Fruit fly (Drosophila melanogaster) whole organism, embryonic: ENCODE data around the gene CG2533.

Source experiments
- ATbp ChIP-seq: fragments of 200-800 bp; sonication (Bioruptor generic); optimal IDR thresholded peaks from 2 replicates; lab custom pipeline; 2017; ENCODE audit warnings: missing biosample characterization, mild to moderate bottlenecking, missing genetic modification characterization, missing genetic modification reagents
- CG10543 ChIP-seq: fragments of 200-800 bp; sonication (Bioruptor generic); optimal IDR thresholded peaks from 3 replicates; lab custom pipeline; 2017; ENCODE audit warnings: missing biosample characterization, mild to moderate bottlenecking, missing genetic modification characterization, moderate library complexity
- CG12219 ChIP-seq: fragments of 200-800 bp; sonication (Bioruptor generic); optimal IDR thresholded peaks from 3 replicates; lab custom pipeline; 2018; ENCODE audit warnings: missing biosample characterization, mild to moderate bottlenecking, missing genetic modification characterization
- CG15011 ChIP-seq: fragments of 200-800 bp; sonication (Bioruptor generic); optimal IDR thresholded peaks from 3 replicates; lab custom pipeline; 2018; ENCODE audit warnings: missing biosample characterization, mild to moderate bottlenecking, missing genetic modification characterization
- CG15269 ChIP-seq: fragments of 200-800 bp; sonication (Bioruptor generic); optimal IDR thresholded peaks from 2 replicates; lab custom pipeline; 2018; ENCODE audit warnings: missing biosample characterization, mild to moderate bottlenecking, missing genetic modification characterization, moderate library complexity
- CG15601 ChIP-seq: fragments of 200-800 bp; sonication (Bioruptor generic); optimal IDR thresholded peaks from 3 replicates; lab custom pipeline; 2019; ENCODE audit warnings: missing biosample characterization, mild to moderate bottlenecking, missing genetic modification characterization, moderate library complexity
- CG17361 ChIP-seq: fragments of 200-800 bp; sonication (Bioruptor generic); IDR thresholded peaks from 3 replicates; pipeline ENCODE4 v1.3.6; 2022; ENCODE audit warnings: missing biosample characterization, missing genetic modification characterization
- CG2889 ChIP-seq: fragments of 200-800 bp; sonication (Bioruptor generic); IDR thresholded peaks from 3 replicates; pipeline ENCODE4 v1.3.6; 2022; ENCODE audit warnings: missing biosample characterization, missing genetic modification characterization
- CG30020 ChIP-seq: fragments of 200-800 bp; optimal IDR thresholded peaks from 2 replicates; lab custom pipeline; 2019; ENCODE audit warnings: missing biosample characterization, mild to moderate bottlenecking, missing genetic modification characterization, moderate library complexity
- CG30403 ChIP-seq: fragments of 200-800 bp; sonication (Bioruptor generic); optimal IDR thresholded peaks from 3 replicates; lab custom pipeline; 2016; ENCODE audit warnings: missing biosample characterization, missing genetic modification characterization
- CG31224 ChIP-seq: fragments of 200-800 bp; sonication (Bioruptor generic); IDR thresholded peaks from 2 replicates; pipeline ENCODE4 v1.3.6; 2022; ENCODE audit warnings: missing biosample characterization, missing genetic modification characterization
- CG3163 ChIP-seq: fragments of 200-800 bp; sonication (Bioruptor generic); optimal IDR thresholded peaks from 3 replicates; lab custom pipeline; 2016; ENCODE audit warnings: missing biosample characterization, missing genetic modification characterization
- CG3995 ChIP-seq: fragments of 200-800 bp; sonication (Bioruptor generic); optimal IDR thresholded peaks from 3 replicates; lab custom pipeline; 2016; ENCODE audit warnings: missing biosample characterization, missing genetic modification characterization
- CG4730 ChIP-seq: fragments of 200-800 bp; sonication (Bioruptor generic); IDR thresholded peaks from 2 replicates; pipeline ENCODE4 v1.3.6; 2022; ENCODE audit warnings: missing biosample characterization, missing genetic modification characterization
- CG6175 ChIP-seq: fragments of 200-800 bp; sonication (Bioruptor generic); IDR thresholded peaks from 3 replicates; pipeline ENCODE4 v1.3.6; 2022; ENCODE audit warnings: missing biosample characterization, missing genetic modification characterization
- CG6683 ChIP-seq: fragments of 200-800 bp; sonication (Bioruptor generic); optimal IDR thresholded peaks from 2 replicates; lab custom pipeline; 2017; ENCODE audit warnings: missing biosample characterization, mild to moderate bottlenecking, missing genetic modification characterization, missing genetic modification reagents
- CG7372 ChIP-seq: fragments of 200-800 bp; sonication (Bioruptor generic); IDR thresholded peaks from 2 replicates; pipeline ENCODE4 v1.3.6; 2022; ENCODE audit warnings: missing biosample characterization, missing genetic modification characterization
- CG8281 ChIP-seq: fragments of 200-800 bp; sonication (Bioruptor generic); optimal IDR thresholded peaks from 2 replicates; lab custom pipeline; 2018; ENCODE audit warnings: missing biosample characterization, mild to moderate bottlenecking, missing genetic modification characterization, moderate library complexity
- Doc2 ChIP-seq: fragments of 200-800 bp; sonication (Bioruptor generic); IDR thresholded peaks from 2 replicates; pipeline ENCODE4 v1.3.6; 2022; ENCODE audit warnings: missing biosample characterization, missing genetic modification characterization
- Ets65A ChIP-seq: fragments of 200-800 bp; sonication (Bioruptor generic); peaks from one replicate; lab custom pipeline; 2016; ENCODE audit warnings: missing biosample characterization, missing genetic modification characterization
- HLH3B ChIP-seq: fragments of 200-800 bp; sonication (Bioruptor generic); IDR thresholded peaks from 2 replicates; pipeline ENCODE4 v1.3.6; 2022; ENCODE audit warnings: missing biosample characterization, missing genetic modification characterization
- HLH4C ChIP-seq: fragments of 200-800 bp; sonication (Bioruptor generic); IDR thresholded peaks from 3 replicates; pipeline ENCODE4 v1.3.6; 2022; ENCODE audit warnings: missing biosample characterization, missing genetic modification characterization; ENCODE audit not compliant: partially characterized antibody
- HLH54F ChIP-seq: fragments of 200-800 bp; sonication (Bioruptor generic); optimal IDR thresholded peaks from 3 replicates; lab custom pipeline; 2016; ENCODE audit warnings: missing biosample characterization, missing genetic modification characterization
- Hmr ChIP-seq: fragments of 200-800 bp; sonication (Bioruptor generic); optimal IDR thresholded peaks from 3 replicates; lab custom pipeline; 2017; ENCODE audit warnings: mild to moderate bottlenecking, missing biosample characterization, missing genetic modification reagents, missing genetic modification characterization
- Myb ChIP-seq: fragments of 200-800 bp; sonication (Bioruptor generic); optimal IDR thresholded peaks from 2 replicates; lab custom pipeline; 2016; ENCODE audit warnings: missing biosample characterization, missing genetic modification characterization
- NC2α ChIP-seq: fragments of 200-800 bp; sonication (Bioruptor generic); optimal IDR thresholded peaks from 2 replicates; lab custom pipeline; 2016; ENCODE audit warnings: missing biosample characterization, missing genetic modification characterization
- NFAT ChIP-seq: fragments of 200-800 bp; sonication (Bioruptor generic); IDR thresholded peaks from 2 replicates; pipeline ENCODE4 v1.3.6; 2022; ENCODE audit warnings: missing biosample characterization, missing genetic modification characterization
- Sox100B ChIP-seq: fragments of 200-800 bp; sonication (Bioruptor generic); optimal IDR thresholded peaks from 3 replicates; lab custom pipeline; 2018; ENCODE audit warnings: missing biosample characterization, mild to moderate bottlenecking, missing genetic modification characterization
- Sry-δ ChIP-seq: fragments of 200-800 bp; sonication (Bioruptor generic); optimal IDR thresholded peaks from 2 replicates; lab custom pipeline; 2016; ENCODE audit warnings: missing biosample characterization, missing genetic modification characterization
- aop ChIP-seq: fragments of 200-800 bp; sonication (Bioruptor generic); IDR thresholded peaks from 2 replicates; pipeline ENCODE4 v1.3.6; 2022; ENCODE audit warnings: missing biosample characterization, missing genetic modification characterization
- bigmax ChIP-seq: fragments of 200-800 bp; sonication (Bioruptor generic); optimal IDR thresholded peaks from 2 replicates; lab custom pipeline; 2018; ENCODE audit warnings: missing biosample characterization, mild to moderate bottlenecking, missing genetic modification characterization
- cas ChIP-seq: fragments of 200-800 bp; sonication (Bioruptor generic); IDR thresholded peaks from 2 replicates; pipeline ENCODE4 v1.3.6; 2022; ENCODE audit warnings: missing biosample characterization, missing genetic modification characterization
- cg ChIP-seq: fragments of 200-800 bp; sonication (Bioruptor generic); optimal IDR thresholded peaks from 3 replicates; lab custom pipeline; 2019; ENCODE audit warnings: missing biosample characterization, mild to moderate bottlenecking, missing genetic modification characterization, moderate library complexity
- chm ChIP-seq: fragments of 200-800 bp; sonication (Bioruptor generic); IDR thresholded peaks from 2 replicates; pipeline ENCODE4 v1.3.6; 2022; ENCODE audit warnings: missing biosample characterization, missing genetic modification characterization
- ci ChIP-seq: fragments of 200-800 bp; sonication (Bioruptor generic); IDR thresholded peaks from 3 replicates; pipeline ENCODE4 v1.3.6; 2022; ENCODE audit warnings: missing biosample characterization, missing genetic modification characterization
- crol ChIP-seq: fragments of 200-800 bp; sonication (Bioruptor generic); IDR thresholded peaks from 2 replicates; pipeline ENCODE4 v1.3.6; 2022; ENCODE audit warnings: missing biosample characterization, missing genetic modification characterization
- emc ChIP-seq: fragments of 200-800 bp; sonication (Bioruptor generic); optimal IDR thresholded peaks from 2 replicates; lab custom pipeline; 2016; ENCODE audit warnings: missing biosample characterization, missing genetic modification characterization
- fd102C ChIP-seq: fragments of 200-800 bp; sonication (Bioruptor generic); optimal IDR thresholded peaks from 2 replicates; lab custom pipeline; 2018; ENCODE audit warnings: missing biosample characterization, mild to moderate bottlenecking, missing genetic modification characterization, moderate library complexity
- gcm2 ChIP-seq: fragments of 200-800 bp; sonication (Bioruptor generic); optimal IDR thresholded peaks from 2 replicates; lab custom pipeline; 2016; ENCODE audit warnings: missing biosample characterization, missing genetic modification characterization
- kah ChIP-seq: fragments of 200-800 bp; sonication (Bioruptor generic); optimal IDR thresholded peaks from 2 replicates; lab custom pipeline; 2018; ENCODE audit warnings: missing biosample characterization, mild to moderate bottlenecking, missing genetic modification characterization
- lilli ChIP-seq: fragments of 200-800 bp; sonication (Bioruptor generic); optimal IDR thresholded peaks from 3 replicates; lab custom pipeline; 2016; ENCODE audit warnings: missing biosample characterization, missing genetic modification characterization
- mirr ChIP-seq: fragments of 200-800 bp; sonication (Bioruptor generic); optimal IDR thresholded peaks from 3 replicates; lab custom pipeline; 2018; ENCODE audit warnings: missing biosample characterization, mild to moderate bottlenecking, missing genetic modification characterization
- org-1 ChIP-seq: fragments of 200-800 bp; sonication (Bioruptor generic); optimal IDR thresholded peaks from 2 replicates; lab custom pipeline; 2017; ENCODE audit warnings: missing biosample characterization, missing genetic modification characterization
- peb ChIP-seq: fragments of 200-800 bp; sonication (Bioruptor generic); IDR thresholded peaks from 2 replicates; pipeline ENCODE4 v1.3.6; 2022; ENCODE audit warnings: missing biosample characterization, missing genetic modification characterization
- prd ChIP-seq, 3 experiments: fragments of >200 bp in 2 of 3; fragments of 200-800 bp in 1 of 3; sonication (Bioruptor generic) in 1 of 3; optimal IDR thresholded peaks in 2 of 3; IDR thresholded peaks in 1 of 3; 2 replicates in 2 of 3; 3 replicates in 1 of 3; pipeline versions ENCODE4 v1.3.6 to Lab custom; 2017 to 2022; ENCODE audit warnings: missing biosample characterization in 1 of 3, missing genetic modification characterization in 1 of 3
- repo ChIP-seq: fragments of 200-800 bp; sonication (Bioruptor generic); optimal IDR thresholded peaks from 2 replicates; lab custom pipeline; 2016; ENCODE audit warnings: missing biosample characterization, missing genetic modification characterization
- sd ChIP-seq: fragments of 200-800 bp; sonication (Bioruptor generic); optimal IDR thresholded peaks from 3 replicates; lab custom pipeline; 2018; ENCODE audit warnings: missing biosample characterization, mild to moderate bottlenecking, missing genetic modification characterization, moderate library complexity
- slbo ChIP-seq: fragments of 200-800 bp; sonication (Bioruptor generic); IDR thresholded peaks from 2 replicates; pipeline ENCODE4 v1.3.6; 2022; ENCODE audit warnings: missing biosample characterization, missing genetic modification characterization
- sob ChIP-seq: fragments of 200-800 bp; sonication (Bioruptor generic); IDR thresholded peaks from 2 replicates; pipeline ENCODE4 v1.3.6; 2022; ENCODE audit warnings: missing biosample characterization, missing genetic modification characterization
- tll ChIP-seq, 2 experiments: fragments of 200-800 bp in 1 of 2; fragments of >200 bp in 1 of 2; sonication (Bioruptor generic) in 1 of 2; optimal IDR thresholded peaks; 2 replicates each; lab custom pipeline; 2017 to 2019; ENCODE audit warnings: missing biosample characterization in 2 of 2, missing genetic modification characterization in 2 of 2, mild to moderate bottlenecking in 1 of 2, moderate library complexity in 1 of 2
- toy ChIP-seq: fragments of 200-800 bp; sonication (Bioruptor generic); IDR thresholded peaks from 2 replicates; pipeline ENCODE4 v1.3.6; 2022; ENCODE audit warnings: missing biosample characterization, missing genetic modification characterization

Gene CG2533

DNA sequence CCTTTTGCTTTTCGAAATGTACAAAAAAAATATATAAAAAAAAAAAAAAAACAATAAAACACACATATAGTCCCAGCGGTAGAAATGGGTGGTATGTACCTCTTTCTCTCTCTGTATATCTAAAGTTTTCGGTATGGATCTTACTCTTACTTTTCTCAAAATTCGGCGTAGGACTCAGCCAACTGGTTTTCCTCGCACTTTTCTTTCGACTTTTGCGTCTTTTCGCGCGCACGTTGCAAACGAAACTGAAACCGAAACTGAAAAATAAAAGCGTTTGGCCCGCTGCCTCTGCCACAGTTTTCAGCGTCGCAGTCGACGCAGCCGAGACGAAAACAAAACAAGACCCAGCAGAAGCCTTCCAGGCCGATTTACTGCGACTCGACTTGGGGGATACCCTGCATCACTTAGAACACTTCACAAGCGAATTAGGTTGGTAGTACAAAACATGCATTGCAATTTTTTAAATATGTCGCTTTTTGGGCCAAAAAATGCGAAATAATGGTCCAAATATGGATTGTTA is 45.5 kb downstream of the CG2533 start, which contains the start of gene CG1572 (continued):
- TF ChIP-seq CG31224 (GFP tag; lab: Robert Waterston, UW): 0 out of 2 replicates have a peak, but pooled peaks have one; percentile 17
- TF ChIP-seq CG3995 (GFP tag; lab: Kevin White, UChicago): no peak
- TF ChIP-seq HLH4C: no peak
- no peak for TF ChIP-seq ATbp (GFP tag; lab: Kevin White, UChicago)
- TF ChIP-seq CG7372: no peak
- no peak for TF ChIP-seq cas (GFP tag; lab: Robert Waterston, UW)
- TF ChIP-seq sob (GFP tag; lab: Robert Waterston, UW): no peak
- peak; percentile 26; the same call in 1 of the 2 replicates for TF ChIP-seq slbo (GFP tag; lab: Robert Waterston, UW)
- no peak for TF ChIP-seq CG12219
- TF ChIP-seq CG15011: no peak
- TF ChIP-seq NC2α (GFP tag; lab: Kevin White, UChicago): no peak
- no peak for TF ChIP-seq CG8281 (tag; lab: Kevin White, UChicago)
- no peak for TF ChIP-seq Doc2 (GFP tag; lab: Robert Waterston, UW)
- no peak for TF ChIP-seq aop (GFP tag; lab: Robert Waterston, UW)
- TF ChIP-seq org-1: no peak
- TF ChIP-seq kah (GFP tag; lab: Kevin White, UChicago): no peak
- no peak for TF ChIP-seq crol (GFP tag; lab: Robert Waterston, UW)
- TF ChIP-seq CG6175: 0 out of 3 replicates have a peak, but pooled peaks have one; percentile 56
- TF ChIP-seq fd102C: no peak
- no peak for TF ChIP-seq toy (GFP tag; lab: Robert Waterston, UW)
- no peak for TF ChIP-seq gcm2 (GFP tag; lab: Kevin White, UChicago)
- no peak for TF ChIP-seq cg (GFP tag; lab: Kevin White, UChicago)
- peak; percentile 43 for TF ChIP-seq CG10543 (GFP tag; lab: Kevin White, UChicago)
- no peak for TF ChIP-seq CG30403 (GFP tag; lab: Kevin White, UChicago)
- peak; percentile 25; the same call in 1 of the 3 replicates for TF ChIP-seq ci (GFP tag; lab: Robert Waterston, UW)
- TF ChIP-seq emc (GFP tag; lab: Kevin White, UChicago): no peak
- no peak for TF ChIP-seq sd (tag; lab: Kevin White, UChicago)
- TF ChIP-seq CG15601 (tag; lab: Kevin White, UChicago): no peak
- TF ChIP-seq CG2889: no peak
- TF ChIP-seq chm (GFP tag; lab: Robert Waterston, UW): peak; percentile 23; the same call in 1 of the 2 replicates
- peak; percentile 28 for TF ChIP-seq lilli
- peak; percentile 87 for TF ChIP-seq Ets65A
- TF ChIP-seq HLH54F (GFP tag; lab: Kevin White, UChicago): no peak
- TF ChIP-seq peb (GFP tag; lab: Robert Waterston, UW): no peak
- peak; percentile 16 for TF ChIP-seq Hmr
- TF ChIP-seq repo: no peak
- TF ChIP-seq CG3163 (GFP tag; lab: Kevin White, UChicago): no peak
- TF ChIP-seq CG30020 (tag; lab: Kevin White, UChicago): no peak
- TF ChIP-seq tll (GFP tag; optimal IDR thresholded peaks at IDR 0.05; lab: Kevin White, UChicago): no peak
- TF ChIP-seq prd (optimal IDR thresholded peaks at IDR 0.05; lab: Kevin White, UChicago): no peak
- TF ChIP-seq prd (GFP tag; IDR thresholded peaks at IDR 0.05; lab: Robert Waterston, UW): no peak
- no peak for TF ChIP-seq mirr
- no peak for TF ChIP-seq bigmax (GFP tag; lab: Kevin White, UChicago)
- TF ChIP-seq CG4730 (GFP tag; lab: Robert Waterston, UW): no peak
- TF ChIP-seq HLH3B (GFP tag; lab: Robert Waterston, UW): no peak
- TF ChIP-seq NFAT: no peak
- no peak for TF ChIP-seq Sox100B (GFP tag; lab: Kevin White, UChicago)
- TF ChIP-seq CG15269 (tag; lab: Kevin White, UChicago): no peak
- no peak for TF ChIP-seq Sry-δ (GFP tag; lab: Kevin White, UChicago)
- TF ChIP-seq CG6683 (GFP tag; lab: Kevin White, UChicago): no peak
- TF ChIP-seq CG17361 (GFP tag; lab: Robert Waterston, UW): no peak
- no peak for TF ChIP-seq Myb (GFP tag; lab: Kevin White, UChicago)
